Worm (Caenorhabditis elegans): ENCODE results near the gene F41G3.19.

The F41G3.19 gene

ce11 chrII:6776418-6777034 lies 24.6 kb upstream of the F41G3.19 start, which contains the start of gene ssup-72:
Gene ssup-72 (plus strand): TSS chrII:6776598.
- TF ChIP-seq snpc-4 (GFP tag; optimal IDR thresholded peaks at IDR 0.05) = no peak
- peak in 2 of 4 experiments; percentile 8 to 33 for TF ChIP-seq snpc-4 (tag; optimal IDR thresholded peaks at IDR 0.05)
- peak; percentile 50 for TF ChIP-seq madf-8 (GFP tag; conservative IDR thresholded peaks at IDR 0.05)
- TF ChIP-seq somi-1 (GFP tag; optimal IDR thresholded peaks at IDR 0.05) = no peak
- TF ChIP-seq madf-3 (GFP tag; IDR thresholded peaks at IDR 0.05) = 0 out of 2 replicates have a peak, but pooled peaks have one; percentile 31
- TF ChIP-seq B0336.3 (GFP tag; IDR thresholded peaks at IDR 0.05) = no peak
- no peak for TF ChIP-seq atf-7 (tag; optimal IDR thresholded peaks at IDR 0.05)
- TF ChIP-seq tbp1 (GFP tag; optimal IDR thresholded peaks at IDR 0.05) = peak; percentile 22
- no peak for TF ChIP-seq ekl-4 (GFP tag; IDR thresholded peaks at IDR 0.05)
- TF ChIP-seq efl-1 (GFP tag; optimal IDR thresholded peaks at IDR 0.05) = peak; percentile 48
- TF ChIP-seq madf-6 (GFP tag; IDR thresholded peaks at IDR 0.05) = peak; percentile 81
- TF ChIP-seq lsl-1 (GFP tag; optimal IDR thresholded peaks at IDR 0.05) = peak; percentile 60
- peak; percentile 92 for TF ChIP-seq ztf-18 (tag; optimal IDR thresholded peaks at IDR 0.05)
- TF ChIP-seq lag-1 (GFP tag; IDR thresholded peaks at IDR 0.05) = no peak
- peak; percentile 72 for TF ChIP-seq ZK185.1 (tag; optimal IDR thresholded peaks at IDR 0.05; ENCODE audit: poor library complexity, severe bottlenecking)
- TF ChIP-seq nhr-80 (tag; optimal IDR thresholded peaks at IDR 0.05) = no peak
- TF ChIP-seq him-1 (tag; optimal IDR thresholded peaks at IDR 0.05) = peak; percentile 9
- peak; percentile 1 for TF ChIP-seq K12H6.12 (tag; optimal IDR thresholded peaks at IDR 0.05)
- no peak for TF ChIP-seq hsf-1 (GFP tag; IDR thresholded peaks at IDR 0.05)
- TF ChIP-seq ztf-6 (GFP tag; IDR thresholded peaks at IDR 0.05) = no peak
- peak; percentile 76 for TF ChIP-seq D2030.7 (GFP tag; IDR thresholded peaks at IDR 0.05)
- no peak for TF ChIP-seq ztf-26 (tag; optimal IDR thresholded peaks at IDR 0.05)
- TF ChIP-seq die-1 (tag; optimal IDR thresholded peaks at IDR 0.05) = no peak
- no peak for TF ChIP-seq nhr-179 (tag; optimal IDR thresholded peaks at IDR 0.05)
- peak; percentile 45; the same call in 1 of the 2 replicates for TF ChIP-seq ceh-91 (GFP tag; IDR thresholded peaks at IDR 0.05)
- peak; percentile 78 for TF ChIP-seq lin-54 (GFP tag; optimal IDR thresholded peaks at IDR 0.05)
- TF ChIP-seq xnd-1 (tag; optimal IDR thresholded peaks at IDR 0.05) = peak; percentile 41
- peak; percentile 22 for TF ChIP-seq athp-1 (tag; optimal IDR thresholded peaks at IDR 0.05)
- peak; percentile 55 for TF ChIP-seq ceh-27 (GFP tag; optimal IDR thresholded peaks at IDR 0.05)
- no peak for TF ChIP-seq nhr-27 (tag; optimal IDR thresholded peaks at IDR 0.05)
- peak; percentile 50; the same call in 1 of the 2 replicates for TF ChIP-seq pbrm-1 (GFP tag; IDR thresholded peaks at IDR 0.05)
- peak; percentile 59 for TF ChIP-seq attf-5 (GFP tag; optimal IDR thresholded peaks at IDR 0.05)
- TF ChIP-seq mcd-1 (GFP tag; IDR thresholded peaks at IDR 0.05) = peak; percentile 62; the same call in 1 of the 2 replicates
- peak; percentile 35 for TF ChIP-seq dpl-1 (GFP tag; optimal IDR thresholded peaks at IDR 0.05)
- 0 out of 2 replicates have a peak, but pooled peaks have one; percentile 16 for TF ChIP-seq ceh-100 (GFP tag; IDR thresholded peaks at IDR 0.05)
- TF ChIP-seq tlf-1 (GFP tag; optimal IDR thresholded peaks at IDR 0.05) = peak; percentile 8
- TF ChIP-seq dox-1 (GFP tag; IDR thresholded peaks at IDR 0.05) = peak; percentile 81
- TF ChIP-seq nfyb-1 (GFP tag; IDR thresholded peaks at IDR 0.05) = peak; percentile 35; the same call in 1 of the 2 replicates
- TF ChIP-seq F39B2.1 (GFP tag; IDR thresholded peaks at IDR 0.05) = no peak
- TF ChIP-seq Y56A3A.18 (GFP tag; IDR thresholded peaks at IDR 0.05) = no peak
- TF ChIP-seq K11D2.4 (GFP tag; IDR thresholded peaks at IDR 0.05) = 0 out of 2 replicates have a peak, but pooled peaks have one; percentile 32
- TF ChIP-seq lin-40 (tag; optimal IDR thresholded peaks at IDR 0.05) = peak; percentile 59
- TF ChIP-seq nfya-2 (GFP tag; IDR thresholded peaks at IDR 0.05) = no peak
- 0 out of 2 replicates have a peak, but pooled peaks have one; percentile 6 for TF ChIP-seq ztf-25 (GFP tag; IDR thresholded peaks at IDR 0.05)
- peak; percentile 66 for TF ChIP-seq unc-130 (GFP tag; optimal IDR thresholded peaks at IDR 0.05)
- no peak for TF ChIP-seq C17E4.6 (GFP tag; IDR thresholded peaks at IDR 0.05)
- TF ChIP-seq hmg-1.2 (GFP tag; IDR thresholded peaks at IDR 0.05) = peak; percentile 24; the same call in 1 of the 2 replicates
- TF ChIP-seq let-607 (tag; optimal IDR thresholded peaks at IDR 0.05) = peak in 1 of 2 experiments; percentile 58

Data from whole organism, young adult.